Worm (Caenorhabditis elegans) whole organism, early embryonic: Measurements from ENCODE around the gene prdx-6.

ENCODE experiments used
- B0310.2 ChIP-seq: sonication (generic microtip); optimal IDR thresholded peaks from 2 replicates; lab custom pipeline; 2016; ENCODE audit warnings: mild to moderate bottlenecking, missing genetic modification characterization, missing compliant biosample characterization
- F13C5.2 ChIP-seq: sonication (generic microtip); optimal IDR thresholded peaks from 2 replicates; lab custom pipeline; 2017; ENCODE audit warnings: mild to moderate bottlenecking, missing genetic modification characterization, inconsistent platforms, missing compliant biosample characterization
- aly-1 ChIP-seq: sonication (generic microtip); optimal IDR thresholded peaks from 2 replicates; lab custom pipeline; 2016; ENCODE audit warnings: missing genetic modification characterization, missing compliant biosample characterization
- ama-1 ChIP-seq: fragments of 150-350 bp; optimal IDR thresholded peaks from 2 replicates; lab custom pipeline; 2014
- ceh-13 ChIP-seq: fragments of 200-800 bp; sonication (Bioruptor generic); optimal IDR thresholded peaks from 2 replicates; lab custom pipeline; 2018; ENCODE audit warnings: mild to moderate bottlenecking, missing genetic modification characterization, missing compliant biosample characterization
- ceh-36 ChIP-seq: sonication (generic microtip); optimal IDR thresholded peaks from 2 replicates; lab custom pipeline; 2016; ENCODE audit warnings: missing genetic modification characterization, inconsistent platforms, missing compliant biosample characterization
- ets-7 ChIP-seq: sonication (generic microtip); optimal IDR thresholded peaks from 2 replicates; lab custom pipeline; 2016; ENCODE audit warnings: missing genotype, missing genetic modification characterization, missing compliant biosample characterization
- flt-1 ChIP-seq: fragments of 200-800 bp; sonication (Bioruptor generic); IDR thresholded peaks from 2 replicates; pipeline ENCODE4 v1.3.6; 2022; ENCODE audit warnings: missing genetic modification characterization, missing compliant biosample characterization
- hmbx-1 ChIP-seq: sonication (generic microtip); optimal IDR thresholded peaks from 2 replicates; lab custom pipeline; 2016; ENCODE audit warnings: mild to moderate bottlenecking, missing genetic modification characterization, missing compliant biosample characterization
- hmg-4 ChIP-seq: fragments of 200-800 bp; sonication (Bioruptor generic); optimal IDR thresholded peaks from 2 replicates; lab custom pipeline; 2018; ENCODE audit warnings: mild to moderate bottlenecking, missing genetic modification characterization, missing compliant biosample characterization
- hnd-1 ChIP-seq: sonication (generic microtip); optimal IDR thresholded peaks from 2 replicates; lab custom pipeline; 2016; ENCODE audit warnings: missing genetic modification characterization, missing compliant biosample characterization
- pes-1 ChIP-seq: fragments of 200-800 bp; sonication (Bioruptor generic); IDR thresholded peaks from 2 replicates; pipeline ENCODE4 v1.3.6; 2022; ENCODE audit warnings: missing genetic modification reagents, missing genetic modification characterization, missing compliant biosample characterization
- scrt-1 ChIP-seq: fragments of 200-800 bp; sonication (Bioruptor generic); IDR thresholded peaks from 2 replicates; pipeline ENCODE4 v1.3.6; 2022; ENCODE audit warnings: missing genetic modification characterization, missing compliant biosample characterization
- sea-1 ChIP-seq: fragments of 200-800 bp; sonication (Bioruptor generic); conservative IDR thresholded peaks from 2 replicates; pipeline ENCODE4 v1.3.6; 2022; ENCODE audit warnings: missing genetic modification characterization, missing compliant biosample characterization
- tbx-11 ChIP-seq: fragments of 200-800 bp; sonication (Bioruptor generic); IDR thresholded peaks from 2 replicates; pipeline ENCODE4 v1.3.6; 2022; ENCODE audit warnings: missing genetic modification characterization, missing compliant biosample characterization
- tbx-37 ChIP-seq: fragments of 200-800 bp; sonication (Bioruptor generic); conservative IDR thresholded peaks from 2 replicates; pipeline ENCODE4 v1.3.6; 2022; ENCODE audit warnings: missing genetic modification reagents, missing genetic modification characterization, missing compliant biosample characterization
- tra-4 ChIP-seq: sonication (generic microtip); optimal IDR thresholded peaks from 2 replicates; lab custom pipeline; 2017; ENCODE audit warnings: missing genetic modification characterization, missing compliant biosample characterization

prdx-6 gene

DNA sequence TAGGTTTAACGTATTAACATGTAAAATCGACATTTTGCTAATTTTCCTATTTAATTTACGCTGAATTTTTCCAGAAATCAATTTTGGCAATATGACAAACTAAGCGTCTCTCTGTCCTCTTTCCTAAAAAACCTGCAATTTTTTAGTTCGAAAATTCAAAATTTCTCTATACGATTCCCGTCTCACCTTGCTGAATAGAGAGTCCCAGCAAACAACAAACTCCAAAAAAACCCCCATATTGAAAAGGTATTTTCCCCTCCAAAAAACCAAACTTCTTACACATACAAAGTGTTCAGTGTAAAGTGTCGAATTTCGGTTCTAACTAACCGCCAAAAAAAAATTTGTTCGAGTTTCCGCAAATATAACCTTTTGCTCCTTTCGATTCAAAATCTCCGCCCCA, 34.2 kb upstream of the prdx-6 start, which contains the start of gene pnc-1:
Gene pnc-1 (plus strand): TSS at position 301 of the 400 bp plus-strand sequence.
- TF ChIP-seq aly-1 (tag; lab: Kevin White, UChicago): no peak
- TF ChIP-seq tra-4 (tag; lab: Kevin White, UChicago): no peak
- TF ChIP-seq hmg-4 (GFP tag; lab: Kevin White, UChicago): no peak
- TF ChIP-seq sea-1 (GFP tag; lab: Robert Waterston, UW): no peak
- no peak for TF ChIP-seq ceh-13 (GFP tag; lab: Kevin White, UChicago)
- no peak for TF ChIP-seq flt-1 (GFP tag; lab: Robert Waterston, UW)
- no peak for TF ChIP-seq hmbx-1 (tag; lab: Kevin White, UChicago)

DNA sequence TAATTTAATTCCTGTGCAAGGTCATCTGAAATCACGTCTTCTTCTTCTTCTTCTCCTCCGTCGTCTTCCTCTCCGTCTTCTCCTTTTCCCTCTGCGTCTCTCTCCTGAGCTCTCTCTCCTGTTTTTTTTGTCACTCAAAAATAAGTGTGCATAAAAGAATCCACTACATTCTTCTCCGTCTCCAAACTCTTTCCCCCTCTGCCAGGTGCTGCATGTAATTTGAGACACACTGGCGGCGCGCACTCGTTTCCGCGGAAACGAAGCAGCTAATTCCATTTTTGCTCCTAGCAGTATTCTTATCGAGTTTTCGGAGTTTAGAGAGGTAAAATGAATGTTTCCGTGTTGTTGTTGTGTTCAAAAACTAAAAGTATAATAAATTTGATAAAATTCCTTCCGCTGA, 32.2 kb upstream of the prdx-6 start:
- no peak for TF ChIP-seq scrt-1 (GFP tag; lab: Robert Waterston, UW)
- no peak for TF ChIP-seq ceh-36
- TF ChIP-seq tbx-11 (GFP tag; lab: Robert Waterston, UW): no peak
- no peak for TF ChIP-seq hmg-4 (GFP tag; lab: Kevin White, UChicago)
- TF ChIP-seq hmbx-1 (tag; lab: Kevin White, UChicago): no peak
- TF ChIP-seq ceh-13 (GFP tag; lab: Kevin White, UChicago): no peak
- no peak for TF ChIP-seq ets-7 (tag; lab: Kevin White, UChicago)
- no peak for TF ChIP-seq hnd-1
- TF ChIP-seq pes-1 (GFP tag; lab: Robert Waterston, UW): no peak
- no peak for TF ChIP-seq F13C5.2 (tag; lab: Kevin White, UChicago)
- TF ChIP-seq flt-1 (GFP tag; lab: Robert Waterston, UW): no peak
- no peak for TF ChIP-seq tra-4 (tag; lab: Kevin White, UChicago)
- no peak for TF ChIP-seq aly-1 (tag; lab: Kevin White, UChicago)
- no peak for TF ChIP-seq ama-1 (lab: Kevin White, UChicago)
- no peak for TF ChIP-seq B0310.2 (tag; lab: Kevin White, UChicago)
- TF ChIP-seq tbx-37 (GFP tag; lab: Robert Waterston, UW): no peak
- no peak for TF ChIP-seq sea-1 (GFP tag; lab: Robert Waterston, UW)

DNA sequence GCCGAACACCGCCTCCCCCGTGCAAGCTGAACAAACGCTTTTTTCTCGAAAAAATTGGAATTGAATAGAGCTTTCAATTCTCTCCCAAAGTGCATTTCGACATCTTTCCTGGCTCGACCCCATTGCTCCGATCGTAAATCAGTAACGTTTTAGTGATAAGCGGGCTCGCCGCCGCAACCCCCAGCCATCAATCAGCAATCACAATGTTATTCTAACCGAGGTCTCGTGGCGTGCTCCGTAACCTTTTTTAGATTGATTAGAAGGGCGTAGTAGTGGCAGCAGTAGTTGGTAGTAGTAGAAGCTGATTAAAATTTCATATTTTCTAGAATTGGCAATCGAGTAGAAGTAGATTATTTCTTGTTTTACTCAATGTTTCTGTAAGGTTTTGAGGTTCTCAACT, 31.0 kb upstream of the prdx-6 start:
- TF ChIP-seq tbx-11 (GFP tag; lab: Robert Waterston, UW): no peak
- no peak for TF ChIP-seq tbx-37 (GFP tag; lab: Robert Waterston, UW)
- TF ChIP-seq sea-1 (GFP tag; lab: Robert Waterston, UW): no peak
- TF ChIP-seq hnd-1: no peak
- no peak for TF ChIP-seq scrt-1 (GFP tag; lab: Robert Waterston, UW)
- no peak for TF ChIP-seq tra-4 (tag; lab: Kevin White, UChicago)
- no peak for TF ChIP-seq ets-7 (tag; lab: Kevin White, UChicago)

ce11 chrIV:189087-189486, 29.3 kb upstream of the prdx-6 start:
- TF ChIP-seq F13C5.2 (tag; lab: Kevin White, UChicago) (no peak), sea-1 (GFP tag; lab: Robert Waterston, UW) (no peak), pes-1 (GFP tag; lab: Robert Waterston, UW) (no peak), hmbx-1 (tag; lab: Kevin White, UChicago) (no peak), hnd-1 (no peak), B0310.2 (tag; lab: Kevin White, UChicago) (no peak), tbx-37 (GFP tag; lab: Robert Waterston, UW) (no peak), ceh-13 (GFP tag; lab: Kevin White, UChicago) (no peak), ama-1 (lab: Kevin White, UChicago) (no peak), flt-1 (GFP tag; lab: Robert Waterston, UW) (no peak), ets-7 (tag; lab: Kevin White, UChicago) (no peak), scrt-1 (GFP tag; lab: Robert Waterston, UW) (no peak)

DNA sequence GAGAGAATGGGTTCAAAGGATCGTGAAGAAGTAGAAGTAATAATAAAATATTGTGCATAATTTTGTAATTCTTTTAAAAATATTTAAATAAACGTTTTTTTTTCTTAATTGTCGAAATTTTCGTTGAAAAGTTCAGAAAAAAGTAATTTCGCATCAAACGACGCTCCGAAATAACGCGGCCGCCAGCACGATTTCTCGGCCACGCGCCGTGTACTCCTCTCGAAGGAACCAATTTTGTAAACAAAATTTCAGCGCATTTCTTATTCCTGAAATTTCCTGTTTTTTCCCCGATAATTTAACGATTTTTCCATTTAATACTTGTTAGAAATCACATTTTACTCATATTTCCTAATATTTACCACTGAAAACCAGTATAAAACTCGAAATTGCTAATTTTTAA, 26.3 kb upstream of the prdx-6 start, which contains the start of gene Y38C1AA.12:
Gene Y38C1AA.12 (plus strand): TSS at position 211 of the 400 bp plus-strand sequence.
- TF ChIP-seq tra-4 (tag; lab: Kevin White, UChicago): peak; percentile 21
- TF ChIP-seq hmbx-1 (tag; lab: Kevin White, UChicago): no peak
- TF ChIP-seq ceh-13 (GFP tag; lab: Kevin White, UChicago): peak; percentile 26
- 0 out of 2 replicates have a peak, but pooled peaks have one; percentile 24 for TF ChIP-seq scrt-1 (GFP tag; lab: Robert Waterston, UW)
- peak; percentile 76 for TF ChIP-seq pes-1 (GFP tag; lab: Robert Waterston, UW)
- peak; percentile 86 for TF ChIP-seq tbx-37 (GFP tag; lab: Robert Waterston, UW)
- no peak for TF ChIP-seq aly-1 (tag; lab: Kevin White, UChicago)
- peak; percentile 32 for TF ChIP-seq hmg-4 (GFP tag; lab: Kevin White, UChicago)
- peak; percentile 43 for TF ChIP-seq hnd-1
- peak; percentile 55 for TF ChIP-seq F13C5.2 (tag; lab: Kevin White, UChicago)
- no peak for TF ChIP-seq tbx-11 (GFP tag; lab: Robert Waterston, UW)
- no peak for TF ChIP-seq ama-1 (lab: Kevin White, UChicago)
- TF ChIP-seq ets-7 (tag; lab: Kevin White, UChicago): peak; percentile 9
- TF ChIP-seq flt-1 (GFP tag; lab: Robert Waterston, UW): no peak
- peak; percentile 30 for TF ChIP-seq B0310.2 (tag; lab: Kevin White, UChicago)
- TF ChIP-seq ceh-36: peak; percentile 7
- 0 out of 2 replicates have a peak, but pooled peaks have one; percentile 14 for TF ChIP-seq sea-1 (GFP tag; lab: Robert Waterston, UW)

DNA sequence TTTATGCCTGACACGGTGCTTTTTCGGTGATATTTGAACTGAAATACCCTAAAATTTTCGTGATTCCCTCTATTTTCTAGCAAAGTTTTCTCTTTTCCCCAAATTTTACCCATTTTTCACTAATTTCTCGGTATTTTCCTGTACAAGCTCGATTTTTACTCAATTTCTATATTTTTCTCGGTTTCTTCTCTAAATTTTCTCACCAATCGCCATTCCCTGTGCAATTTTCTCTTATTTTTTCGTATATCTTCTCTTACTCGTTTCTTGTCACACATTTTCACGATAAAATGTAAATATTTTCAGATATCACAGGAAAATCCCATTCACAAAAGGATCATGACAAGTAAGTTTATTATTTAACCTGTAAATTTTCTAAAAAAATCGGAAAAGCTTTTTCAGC, 23.9 kb upstream of the prdx-6 start, which contains the start of gene csn-3:
Gene csn-3 (plus strand): TSS at position 301 of the 400 bp plus-strand sequence.
- no peak for TF ChIP-seq F13C5.2 (tag; lab: Kevin White, UChicago)
- TF ChIP-seq pes-1 (GFP tag; lab: Robert Waterston, UW): no peak
- TF ChIP-seq scrt-1 (GFP tag; lab: Robert Waterston, UW): no peak
- no peak for TF ChIP-seq flt-1 (GFP tag; lab: Robert Waterston, UW)
